Worm (Caenorhabditis elegans): ENCODE results near the gene F49H6.17.

DNA sequence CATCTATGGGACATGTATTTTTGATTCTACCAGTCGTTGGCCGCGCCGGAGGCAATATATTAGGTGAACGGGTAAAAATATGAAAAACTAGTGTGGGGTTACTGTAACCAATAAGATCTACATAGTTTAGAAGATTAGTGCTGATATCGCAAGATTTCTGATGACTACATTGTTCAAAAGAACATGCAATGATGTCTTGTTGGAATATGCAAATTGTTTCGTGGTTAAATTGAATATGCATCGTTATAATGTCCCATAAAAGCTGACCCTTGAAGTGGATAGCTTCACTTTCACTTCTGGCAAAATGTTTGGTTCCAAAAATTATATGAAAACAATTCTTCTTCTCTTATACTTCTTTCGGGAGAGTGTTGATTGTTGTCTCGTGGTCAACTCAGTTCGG is 24.7 kb downstream of the F49H6.17 start, which contains the start of gene F28B1.2:
- TF ChIP-seq T22C8.4 (GFP tag; IDR thresholded peaks at IDR 0.05) = no peak
- no peak for TF ChIP-seq cog-1 (tag; optimal IDR thresholded peaks at IDR 0.05)
- TF ChIP-seq med-1 (GFP tag; optimal IDR thresholded peaks at IDR 0.05; ENCODE audit: insufficient read depth) = no peak
- no peak for TF ChIP-seq ztf-29 (GFP tag; IDR thresholded peaks at IDR 0.05)

All from whole organism, midembryonic.